Worm (Caenorhabditis elegans): Measurements from ENCODE around the gene F23H11.2.

DNA sequence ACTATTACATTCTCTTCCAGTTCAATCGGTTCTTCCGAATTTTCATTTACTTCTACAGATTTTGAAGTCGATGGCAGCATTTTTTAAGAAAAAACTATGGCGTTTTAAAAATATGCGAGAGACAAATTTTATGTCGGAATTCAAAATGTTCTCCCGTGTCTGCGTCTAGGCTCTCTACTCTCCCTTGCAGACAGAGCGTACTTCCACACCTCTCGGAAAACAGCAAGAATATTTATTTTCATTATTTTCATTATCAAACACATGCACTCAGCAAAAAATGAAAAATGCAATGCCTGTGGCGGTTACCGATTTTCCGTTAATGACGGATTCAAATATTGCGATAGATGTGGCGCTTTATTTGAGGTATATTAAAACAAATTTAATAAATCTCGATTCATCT is at the start of gene F23H11.2, which contains the start of gene ztf-18:
- TF ChIP-seq fos-1 (tag; optimal IDR thresholded peaks at IDR 0.05) (no peak), ceh-28 (tag; optimal IDR thresholded peaks at IDR 0.05) (no peak)

Measured in whole organism, L3 larva.